Worm (Caenorhabditis elegans) whole organism, L4/young adult: ENCODE results near the gene F13E9.19.

Source experiments
- W03F9.2 ChIP-seq: fragments of 150-350 bp; optimal IDR thresholded peaks from 2 replicates; lab custom pipeline; 2014; ENCODE audit warnings: missing biosample characterization, missing genetic modification characterization
- dao-5 ChIP-seq: sonication (generic microtip); optimal IDR thresholded peaks from 2 replicates; lab custom pipeline; 2016; ENCODE audit warnings: missing genotype, missing genetic modification characterization, moderate library complexity, missing compliant biosample characterization
- him-1 ChIP-seq: sonication (generic microtip); optimal IDR thresholded peaks from 2 replicates; lab custom pipeline; 2016; ENCODE audit warnings: missing genotype, missing genetic modification reagents, missing genetic modification characterization, missing compliant biosample characterization

F13E9.19 gene

ce11 chrIV:10899091-10899490 lies at the start of gene F13E9.19, which contains the start of gene F13E9.9:
F13E9.19 (plus strand) TSS chrIV:10899406.
F13E9.9 (minus strand) TSS chrIV:10899191.
- TF ChIP-seq W03F9.2 (no peak), dao-5 (tag; lab: Kevin White, UChicago) (no peak), him-1 (no peak)

- TF ChIP-seq dao-5 (tag; lab: Kevin White, UChicago) = no peak
These were observed 48.1 kb upstream of the F13E9.19 start for ce11 chrIV:10851136-10851535.

ce11 chrIV:10851833-10852232 lies 47.4 kb upstream of the F13E9.19 start, which contains the start of gene T11G6.4:
T11G6.4 (minus strand) TSS chrIV:10851933.
- TF ChIP-seq him-1 (no peak), W03F9.2 (no peak), dao-5 (tag; lab: Kevin White, UChicago) (no peak)

ce11 chrIV:10852403-10852802 lies 46.8 kb upstream of the F13E9.19 start:
- TF ChIP-seq him-1 (no peak), dao-5 (tag; lab: Kevin White, UChicago) (no peak), W03F9.2 (no peak)

ce11 chrIV:10854042-10854441 lies 45.2 kb upstream of the F13E9.19 start:
- TF ChIP-seq dao-5 (tag; lab: Kevin White, UChicago) (no peak), him-1 (no peak), W03F9.2 (no peak)

ce11 chrIV:10855049-10855448 lies 44.2 kb upstream of the F13E9.19 start, which contains the start of gene T11G6.3:
T11G6.3 (minus strand) TSS chrIV:10855237.
- TF ChIP-seq W03F9.2 = no peak
- TF ChIP-seq him-1 = no peak
- TF ChIP-seq dao-5 (tag; lab: Kevin White, UChicago) = no peak

ce11 chrIV:10855946-10856345 lies 43.3 kb upstream of the F13E9.19 start:
- TF ChIP-seq dao-5 (tag; lab: Kevin White, UChicago) (no peak), him-1 (no peak), W03F9.2 (no peak)

ce11 chrIV:10858300-10859016 lies 40.7 kb upstream of the F13E9.19 start, which contains the start of the genes T11G6.2 and hars-1:
T11G6.2 (minus strand) TSS chrIV:10858496.
hars-1 (plus strand) TSS chrIV:10858957.
- TF ChIP-seq him-1 = no peak
- no peak for TF ChIP-seq dao-5 (tag; lab: Kevin White, UChicago)
- TF ChIP-seq W03F9.2 = peak; percentile 31

- TF ChIP-seq him-1 (no peak), dao-5 (tag; lab: Kevin White, UChicago) (no peak), W03F9.2 (no peak)
These were observed 38.1 kb upstream of the F13E9.19 start, which contains the start of gene rbm-22 for ce11 chrIV:10861102-10861501. rbm-22 (plus strand) TSS chrIV:10861402.

- no peak for TF ChIP-seq W03F9.2
- TF ChIP-seq dao-5 (tag; lab: Kevin White, UChicago) = no peak
- TF ChIP-seq him-1 = no peak
These were observed 35.2 kb upstream of the F13E9.19 start, which contains the start of gene nish-1 for ce11 chrIV:10864031-10864430. nish-1 (plus strand) TSS chrIV:10864331.

ce11 chrIV:10867370-10868146 lies 31.6 kb upstream of the F13E9.19 start:
- TF ChIP-seq W03F9.2 (no peak), him-1 (no peak), dao-5 (tag; lab: Kevin White, UChicago) (no peak)

ce11 chrIV:10868629-10869251 lies 30.5 kb upstream of the F13E9.19 start, which contains the start of gene F13E9.11:
F13E9.11 (minus strand) TSS chrIV:10869135.
- TF ChIP-seq W03F9.2 (no peak), him-1 (no peak), dao-5 (tag; lab: Kevin White, UChicago) (no peak)

ce11 chrIV:10869642-10870041 lies 29.6 kb upstream of the F13E9.19 start:
- TF ChIP-seq dao-5 (tag; lab: Kevin White, UChicago) (no peak), W03F9.2 (no peak), him-1 (no peak)

- TF ChIP-seq him-1 (peak; percentile 1), dao-5 (tag; lab: Kevin White, UChicago) (no peak), W03F9.2 (no peak)
These were observed 29.0 kb upstream of the F13E9.19 start for ce11 chrIV:10870158-10870557.
